Worm (Caenorhabditis elegans) whole organism, L4 larva: ENCODE measurements around the gene ZC204.6.
"Not testable (repeated sequence)": the region's sequence is repeated elsewhere in the genome, so short reads cannot be mapped to it uniquely, and the experiment has no call there.

Source experiments
- aha-1 ChIP-seq: fragments of 150-350 bp; peaks from one replicate; lab custom pipeline; 2014; ENCODE audit warnings: missing biosample characterization, missing genetic modification characterization
- ama-1 ChIP-seq: fragments of 150-350 bp; optimal IDR thresholded peaks from 2 replicates; lab custom pipeline; 2014; ENCODE audit warnings: inconsistent platforms, mixed read lengths
- cey-2 ChIP-seq: sonication (generic microtip); optimal IDR thresholded peaks from 3 replicates; lab custom pipeline; 2017; ENCODE audit warnings: missing genetic modification characterization, mild to moderate bottlenecking, missing compliant biosample characterization, antibody characterized with exemption, borderline replicate concordance; ENCODE audit not compliant: insufficient read depth
- madf-5 ChIP-seq, 2 experiments: fragments of 200-800 bp; sonication (Bioruptor generic); IDR thresholded peaks; 2 replicates each; pipeline ENCODE4 v1.3.6; 2022; ENCODE audit warnings: missing compliant biosample characterization in 2 of 2, missing genetic modification characterization in 2 of 2
- nhr-10 ChIP-seq: fragments of 150-350 bp; optimal IDR thresholded peaks from 2 replicates; lab custom pipeline; 2014; ENCODE audit warnings: missing biosample characterization, missing genetic modification characterization
- nhr-11 ChIP-seq: fragments of 150-350 bp; optimal IDR thresholded peaks from 2 replicates; lab custom pipeline; 2014; ENCODE audit warnings: missing biosample characterization, missing genetic modification characterization
- nhr-76 ChIP-seq: fragments of 150-350 bp; optimal IDR thresholded peaks from 2 replicates; lab custom pipeline; 2014; ENCODE audit warnings: missing biosample characterization, missing genetic modification characterization
- nhr-77 ChIP-seq: fragments of 150-350 bp; optimal IDR thresholded peaks from 2 replicates; lab custom pipeline; 2014; ENCODE audit warnings: missing biosample characterization, missing genetic modification characterization
- pqm-1 ChIP-seq: sonication (generic microtip); optimal IDR thresholded peaks from 2 replicates; lab custom pipeline; 2017; ENCODE audit warnings: missing biosample characterization, missing genetic modification characterization
- saeg-2 ChIP-seq: fragments of 200-800 bp; sonication (Bioruptor generic); IDR thresholded peaks from 2 replicates; pipeline ENCODE4 v1.3.6; 2022; ENCODE audit warnings: missing genetic modification reagents, missing genetic modification characterization, missing compliant biosample characterization
- snpc-1.2 ChIP-seq: fragments of 200-800 bp; sonication (Bioruptor generic); IDR thresholded peaks from 2 replicates; pipeline ENCODE4 v1.3.6; 2022; ENCODE audit warnings: missing genetic modification reagents, missing genetic modification characterization, missing compliant biosample characterization

DNA sequence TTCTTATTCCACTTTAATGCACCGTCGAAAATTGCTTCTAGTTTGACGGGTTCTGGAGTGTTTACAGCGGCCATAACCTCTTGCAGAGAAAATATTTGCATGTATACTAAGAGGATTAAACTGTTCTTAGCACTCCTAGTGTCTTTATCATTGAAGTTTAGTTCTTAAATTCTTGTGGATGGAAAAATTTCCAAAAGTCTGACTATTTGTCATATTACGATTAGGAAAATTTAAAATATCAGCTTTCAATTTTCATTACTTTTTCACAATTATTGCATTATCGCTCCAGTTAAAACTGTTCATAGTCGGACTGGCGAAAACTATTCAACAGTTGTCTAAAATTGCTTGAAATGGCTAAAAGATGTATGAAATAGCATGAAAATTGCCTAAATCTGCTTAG lies 16.3 kb upstream of the ZC204.6 start, which contains the start of gene ZC204.13:
- not testable (repeated sequence) for TF ChIP-seq nhr-10 (tag; lab: Kevin White, UChicago); pqm-1 (tag; lab: Kevin White, UChicago); nhr-77 (tag; lab: Kevin White, UChicago); aha-1; snpc-1.2; nhr-11; saeg-2 (GFP tag; lab: Robert Waterston, UW); cey-2 (tag; lab: Kevin White, UChicago); madf-5 (GFP tag; IDR thresholded peaks at IDR 0.05; lab: Robert Waterston, UW); ama-1 (lab: Kevin White, UChicago); nhr-76
